Worm (Caenorhabditis elegans) whole organism, young adult: ENCODE results near the gene T04B8.5.
"Not testable (repeated sequence)": the region's sequence is repeated elsewhere in the genome, so short reads cannot be mapped to it uniquely, and the experiment has no call there.

Source experiments
- B0035.1 ChIP-seq: sonication (generic microtip); optimal IDR thresholded peaks from 2 replicates; lab custom pipeline; 2016; ENCODE audit warnings: missing genetic modification characterization, mild to moderate bottlenecking, missing compliant biosample characterization, missing genotype, missing genetic modification reagents
- C06A6.2 ChIP-seq: fragments of 200-800 bp; sonication (Bioruptor generic); conservative IDR thresholded peaks from 2 replicates; pipeline ENCODE4 v1.3.6; 2022; ENCODE audit warnings: missing genetic modification characterization, missing compliant biosample characterization
- C17E4.6 ChIP-seq: fragments of 200-800 bp; sonication (Bioruptor generic); IDR thresholded peaks from 2 replicates; pipeline ENCODE4 v1.3.6; 2022; ENCODE audit warnings: missing genetic modification reagents, missing genetic modification characterization, missing compliant biosample characterization
- D2030.7 ChIP-seq: fragments of 200-800 bp; sonication (Bioruptor generic); IDR thresholded peaks from 2 replicates; pipeline ENCODE4 v1.3.6; 2022; ENCODE audit warnings: missing genetic modification reagents, missing genetic modification characterization, missing compliant biosample characterization
- F22D6.2 ChIP-seq: sonication (generic microtip); optimal IDR thresholded peaks from 2 replicates; lab custom pipeline; 2016; ENCODE audit warnings: mild to moderate bottlenecking, missing genetic modification characterization, missing compliant biosample characterization
- F37B4.10 ChIP-seq: fragments of 200-800 bp; sonication (Bioruptor generic); IDR thresholded peaks from 2 replicates; pipeline ENCODE4 v1.3.6; 2022; ENCODE audit warnings: missing genetic modification characterization, missing compliant biosample characterization
- F52B5.7 ChIP-seq: sonication (generic microtip); optimal IDR thresholded peaks from 2 replicates; lab custom pipeline; 2016; ENCODE audit warnings: mild to moderate bottlenecking, missing genetic modification characterization, missing compliant biosample characterization
- K12H6.12 ChIP-seq: fragments of 200-800 bp; sonication (Bioruptor generic); optimal IDR thresholded peaks from 2 replicates; lab custom pipeline; 2018; ENCODE audit warnings: mild to moderate bottlenecking, missing genetic modification characterization, missing compliant biosample characterization
- T26A5.8 ChIP-seq: sonication (generic microtip); optimal IDR thresholded peaks from 2 replicates; lab custom pipeline; 2016; ENCODE audit warnings: missing genetic modification characterization, missing compliant biosample characterization
- Y67H2A.10 ChIP-seq: fragments of 200-800 bp; sonication (Bioruptor generic); conservative IDR thresholded peaks from 2 replicates; pipeline ENCODE4 v1.3.6; 2022; ENCODE audit warnings: missing genetic modification reagents, missing genetic modification characterization, missing compliant biosample characterization
- ama-1 ChIP-seq, 3 experiments: fragments of 150-350 bp in 1 of 3; sonication (generic microtip) in 2 of 3; optimal IDR thresholded peaks; 2 replicates each; lab custom pipeline; 2014 to 2018; ENCODE audit warnings: missing biosample characterization in 2 of 3, missing genetic modification characterization in 2 of 3, missing genetic modification reagents in 2 of 3
- aptf-2 ChIP-seq: fragments of 200-800 bp; sonication (Bioruptor generic); conservative IDR thresholded peaks from 2 replicates; pipeline ENCODE4 v1.3.6; 2022; ENCODE audit warnings: missing genetic modification reagents, missing genetic modification characterization, missing compliant biosample characterization
- atf-7 ChIP-seq: sonication (generic microtip); optimal IDR thresholded peaks from 2 replicates; lab custom pipeline; 2017; ENCODE audit warnings: mild to moderate bottlenecking, missing genetic modification characterization, missing compliant biosample characterization
- athp-1 ChIP-seq: sonication (generic microtip); optimal IDR thresholded peaks from 2 replicates; lab custom pipeline; 2017; ENCODE audit warnings: mild to moderate bottlenecking, missing genetic modification characterization, missing compliant biosample characterization
- attf-5 ChIP-seq: fragments of 200-800 bp; sonication (Bioruptor generic); optimal IDR thresholded peaks from 2 replicates; lab custom pipeline; 2018; ENCODE audit warnings: mild to moderate bottlenecking, missing genetic modification characterization, missing compliant biosample characterization
- cebp-1 ChIP-seq, 2 experiments: fragments of 200-800 bp in 1 of 2; sonication (Bioruptor generic) in 1 of 2; sonication (generic microtip) in 1 of 2; IDR thresholded peaks in 1 of 2; optimal IDR thresholded peaks in 1 of 2; 2 replicates each; pipeline versions ENCODE4 v1.3.6 to Lab custom; 2017 to 2022; ENCODE audit warnings: missing compliant biosample characterization in 2 of 2, missing genetic modification characterization in 2 of 2, mild to moderate bottlenecking in 1 of 2, missing genetic modification reagents in 1 of 2, moderate library complexity in 1 of 2
- ceh-91 ChIP-seq: fragments of 200-800 bp; sonication (Bioruptor generic); IDR thresholded peaks from 2 replicates; pipeline ENCODE4 v1.3.6; 2022; ENCODE audit warnings: missing genetic modification reagents, missing genetic modification characterization, missing compliant biosample characterization
- dpff-1 ChIP-seq: sonication (generic microtip); optimal IDR thresholded peaks from 2 replicates; lab custom pipeline; 2017; ENCODE audit warnings: mild to moderate bottlenecking, missing genetic modification characterization, missing compliant biosample characterization
- ets-4 ChIP-seq: fragments of 200-800 bp; sonication (Bioruptor generic); optimal IDR thresholded peaks from 2 replicates; lab custom pipeline; 2018; ENCODE audit warnings: mild to moderate bottlenecking, missing genetic modification characterization, missing compliant biosample characterization
- gei-17 ChIP-seq: fragments of 200-800 bp; sonication (Bioruptor generic); optimal IDR thresholded peaks from 2 replicates; lab custom pipeline; 2018; ENCODE audit warnings: mild to moderate bottlenecking, missing genetic modification characterization, missing compliant biosample characterization
- hmg-20 ChIP-seq: fragments of 200-800 bp; sonication (Bioruptor generic); IDR thresholded peaks from 2 replicates; pipeline ENCODE4 v1.3.6; 2022; ENCODE audit warnings: missing genetic modification reagents, missing genetic modification characterization, missing compliant biosample characterization
- hrde-1 ChIP-seq: sonication (generic microtip); optimal IDR thresholded peaks from 2 replicates; lab custom pipeline; 2016; ENCODE audit warnings: missing genetic modification characterization, mild to moderate bottlenecking, missing compliant biosample characterization, moderate library complexity, missing genotype, missing genetic modification reagents, borderline replicate concordance
- let-526 ChIP-seq: fragments of 200-800 bp; sonication (Bioruptor generic); IDR thresholded peaks from 2 replicates; pipeline ENCODE4 v1.3.6; 2022; ENCODE audit warnings: missing genetic modification reagents, missing genetic modification characterization, missing compliant biosample characterization
- let-607 ChIP-seq, 2 experiments: fragments of 200-800 bp in 1 of 2; sonication (Bioruptor generic) in 1 of 2; sonication (generic microtip) in 1 of 2; optimal IDR thresholded peaks; 2 replicates each; lab custom pipeline; 2016 to 2018; ENCODE audit warnings: mild to moderate bottlenecking in 2 of 2, missing compliant biosample characterization in 2 of 2, missing genetic modification characterization in 2 of 2, moderate library complexity in 2 of 2, missing genotype in 1 of 2
- lin-35 ChIP-seq, 3 experiments: fragments of 150-350 bp in 2 of 3; sonication (generic microtip) in 1 of 3; optimal IDR thresholded peaks; 2 replicates each; lab custom pipeline; 2014 to 2018; ENCODE audit warnings: missing biosample characterization in 3 of 3, missing genetic modification characterization in 3 of 3, missing genetic modification reagents in 3 of 3
- lin-40 ChIP-seq: sonication (generic microtip); optimal IDR thresholded peaks from 2 replicates; lab custom pipeline; 2016; ENCODE audit warnings: missing genetic modification characterization, mild to moderate bottlenecking, missing compliant biosample characterization, missing genotype, missing genetic modification reagents
- lin-54 ChIP-seq: fragments of 200-800 bp; sonication (Bioruptor generic); optimal IDR thresholded peaks from 2 replicates; lab custom pipeline; 2018; ENCODE audit warnings: mild to moderate bottlenecking, missing genetic modification characterization, missing compliant biosample characterization
- lir-1 ChIP-seq: fragments of 200-800 bp; sonication (Bioruptor generic); conservative IDR thresholded peaks from 2 replicates; pipeline ENCODE4 v1.3.6; 2022; ENCODE audit warnings: missing genetic modification reagents, missing genetic modification characterization, missing compliant biosample characterization
- madf-3 ChIP-seq: fragments of 200-800 bp; sonication (Bioruptor generic); IDR thresholded peaks from 2 replicates; pipeline ENCODE4 v1.3.6; 2022; ENCODE audit warnings: missing genetic modification reagents, missing genetic modification characterization, missing compliant biosample characterization
- nfya-2 ChIP-seq: fragments of 200-800 bp; sonication (Bioruptor generic); IDR thresholded peaks from 2 replicates; pipeline ENCODE4 v1.3.6; 2022; ENCODE audit warnings: missing genetic modification reagents, missing genetic modification characterization, missing compliant biosample characterization
- nhr-90 ChIP-seq: sonication (generic microtip); optimal IDR thresholded peaks from 2 replicates; lab custom pipeline; 2016; ENCODE audit warnings: missing genotype, mild to moderate bottlenecking, missing genetic modification characterization, missing compliant biosample characterization
- unc-62 ChIP-seq: fragments of 150-350 bp; optimal IDR thresholded peaks from 2 replicates; lab custom pipeline; 2014; ENCODE audit warnings: missing biosample characterization, missing genetic modification reagents, missing genetic modification characterization
- ztf-22 ChIP-seq: fragments of 200-800 bp; sonication (Bioruptor generic); optimal IDR thresholded peaks from 2 replicates; lab custom pipeline; 2018; ENCODE audit warnings: mild to moderate bottlenecking, missing genetic modification characterization, moderate library complexity, missing compliant biosample characterization
- ztf-25 ChIP-seq: fragments of 200-800 bp; sonication (Bioruptor generic); IDR thresholded peaks from 2 replicates; pipeline ENCODE4 v1.3.6; 2022; ENCODE audit warnings: missing genetic modification reagents, missing genetic modification characterization, missing compliant biosample characterization
- ztf-3 ChIP-seq: fragments of 200-800 bp; sonication (Bioruptor generic); optimal IDR thresholded peaks from 2 replicates; lab custom pipeline; 2018; ENCODE audit warnings: mild to moderate bottlenecking, missing genetic modification characterization, missing compliant biosample characterization

The T04B8.5 gene

ce11 chrII:593221-593620 is 31.1 kb downstream of the T04B8.5 start, which contains the start of gene W08F4.1:
Gene W08F4.1 (plus strand): TSS chrII:593521.
- TF ChIP-seq C06A6.2; ama-1 (optimal IDR thresholded peaks at IDR 0.05; lab: Kevin White, UChicago); ama-1 (GFP tag; optimal IDR thresholded peaks at IDR 0.05; lab: Kevin White, UChicago); F37B4.10 (GFP tag; lab: Robert Waterston, UW): not testable (repeated sequence)
- TF ChIP-seq, all 124 proteins: peak for 0; not testable (repeated sequence) for 124

ce11 chrII:591110-591509 is 33.2 kb downstream of the T04B8.5 start, which contains the start of gene W08F4.10:
Gene W08F4.10 (minus strand): TSS chrII:591210.
- TF ChIP-seq cebp-1 (GFP tag; IDR thresholded peaks at IDR 0.05; lab: Robert Waterston, UW): no peak
- TF ChIP-seq cebp-1 (tag; optimal IDR thresholded peaks at IDR 0.05; lab: Kevin White, UChicago): no peak
- TF ChIP-seq madf-3 (GFP tag; lab: Robert Waterston, UW): no peak
- no peak for TF ChIP-seq F52B5.7
- no peak for TF ChIP-seq lir-1 (GFP tag; lab: Robert Waterston, UW)
- TF ChIP-seq Y67H2A.10 (GFP tag; lab: Robert Waterston, UW): no peak
- no peak for TF ChIP-seq hmg-20 (GFP tag; lab: Robert Waterston, UW)
- TF ChIP-seq ets-4 (GFP tag; lab: Kevin White, UChicago): no peak
- TF ChIP-seq lin-54 (GFP tag; lab: Kevin White, UChicago): no peak
- no peak for TF ChIP-seq ama-1 (optimal IDR thresholded peaks at IDR 0.05; lab: Kevin White, UChicago)
- no peak for TF ChIP-seq ama-1 (GFP tag; optimal IDR thresholded peaks at IDR 0.05; lab: Kevin White, UChicago)
- no peak for TF ChIP-seq let-607 (tag; optimal IDR thresholded peaks at IDR 0.05; lab: Kevin White, UChicago)
- no peak for TF ChIP-seq dpff-1 (tag; lab: Kevin White, UChicago)

- TF ChIP-seq atf-7 (tag; lab: Kevin White, UChicago) (no peak), attf-5 (no peak), lir-1 (GFP tag; lab: Robert Waterston, UW) (no peak), unc-62 (GFP tag; lab: Kevin White, UChicago) (no peak), athp-1 (no peak), aptf-2 (GFP tag; lab: Robert Waterston, UW) (no peak), lin-54 (GFP tag; lab: Kevin White, UChicago) (no peak), D2030.7 (no peak), let-526 (GFP tag; lab: Robert Waterston, UW) (no peak), ztf-25 (GFP tag; lab: Robert Waterston, UW) (no peak), ztf-22 (no peak), hrde-1 (tag; lab: Kevin White, UChicago) (no peak)
Measured at ce11 chrII:587533-587932, 36.8 kb downstream of the T04B8.5 start, which contains the start of gene fbxb-34. Gene fbxb-34 (plus strand): TSS chrII:587833.

ce11 chrII:584321-584848 is 40.0 kb downstream of the T04B8.5 start, which contains the start of the genes W08F4.12 and W08F4.13:
Gene W08F4.12 (minus strand): TSS chrII:584421.
Gene W08F4.13 (plus strand): TSS chrII:584798.
- no peak for TF ChIP-seq F22D6.2 (tag; lab: Kevin White, UChicago)
- TF ChIP-seq lin-40 (tag; lab: Kevin White, UChicago): no peak
- TF ChIP-seq B0035.1 (tag; lab: Kevin White, UChicago): no peak
- TF ChIP-seq gei-17 (GFP tag; lab: Kevin White, UChicago): no peak
- no peak for TF ChIP-seq ama-1 (optimal IDR thresholded peaks at IDR 0.05; lab: Kevin White, UChicago)
- no peak for TF ChIP-seq ama-1 (GFP tag; optimal IDR thresholded peaks at IDR 0.05; lab: Kevin White, UChicago)
- TF ChIP-seq C17E4.6 (GFP tag; lab: Robert Waterston, UW): no peak
- no peak for TF ChIP-seq ztf-3 (GFP tag; lab: Kevin White, UChicago)
- no peak for TF ChIP-seq nfya-2 (GFP tag; lab: Robert Waterston, UW)
- TF ChIP-seq ceh-91 (GFP tag; lab: Robert Waterston, UW): no peak
- no peak for TF ChIP-seq let-607 (tag; optimal IDR thresholded peaks at IDR 0.05; lab: Kevin White, UChicago)
- no peak for TF ChIP-seq hmg-20 (GFP tag; lab: Robert Waterston, UW)
- no peak for TF ChIP-seq aptf-2 (GFP tag; lab: Robert Waterston, UW)
- TF ChIP-seq nhr-90 (tag; lab: Kevin White, UChicago): no peak
- no peak for TF ChIP-seq T26A5.8 (tag; lab: Kevin White, UChicago)
- TF ChIP-seq lin-54 (GFP tag; lab: Kevin White, UChicago): no peak
- no peak for TF ChIP-seq K12H6.12
- TF ChIP-seq lin-35 (GFP tag; optimal IDR thresholded peaks at IDR 0.05; lab: Kevin White, UChicago): no peak
